Fruit fly (Drosophila melanogaster) whole organism, embryonic: ENCODE results near the gene CG9164.

Experiments used
- BEAF-32 ChIP-seq: fragments of 200-800 bp; sonication (Bioruptor generic); optimal IDR thresholded peaks from 3 replicates; lab custom pipeline; 2017; ENCODE audit warnings: missing biosample characterization, missing genetic modification characterization, mild to moderate bottlenecking, moderate library complexity, missing genetic modification reagents
- CG10979 ChIP-seq: fragments of 200-800 bp; sonication (Bioruptor generic); optimal IDR thresholded peaks from 2 replicates; lab custom pipeline; 2018; ENCODE audit warnings: missing biosample characterization, mild to moderate bottlenecking, missing genetic modification characterization, moderate library complexity
- CG13287 ChIP-seq: fragments of 200-800 bp; sonication (Bioruptor generic); IDR thresholded peaks from 2 replicates; pipeline ENCODE4 v1.3.6; 2022; ENCODE audit warnings: missing biosample characterization, missing genetic modification characterization; ENCODE audit not compliant: partially characterized antibody
- CG13624 ChIP-seq: fragments of 200-800 bp; sonication (Bioruptor generic); optimal IDR thresholded peaks from 2 replicates; lab custom pipeline; 2016; ENCODE audit warnings: missing biosample characterization, missing genetic modification characterization
- CG15479 ChIP-seq: fragments of 200-800 bp; sonication (Bioruptor generic); optimal IDR thresholded peaks from 3 replicates; lab custom pipeline; 2019; ENCODE audit warnings: missing biosample characterization, mild to moderate bottlenecking, missing genetic modification characterization, moderate library complexity
- CG1602 ChIP-seq: fragments of 200-800 bp; sonication (Bioruptor generic); optimal IDR thresholded peaks from 3 replicates; lab custom pipeline; 2016; ENCODE audit warnings: missing biosample characterization, missing genetic modification characterization
- CG16813 ChIP-seq: fragments of 200-800 bp; sonication (Bioruptor generic); IDR thresholded peaks from 3 replicates; pipeline ENCODE4 v1.3.6; 2022; ENCODE audit warnings: missing biosample characterization, missing genetic modification characterization; ENCODE audit not compliant: partially characterized antibody
- CG17612 ChIP-seq: fragments of 200-800 bp; sonication (Bioruptor generic); IDR thresholded peaks from 2 replicates; pipeline ENCODE4 v1.3.6; 2022; ENCODE audit warnings: missing biosample characterization, missing genetic modification characterization
- CG2678 ChIP-seq: fragments of 200-800 bp; sonication (Bioruptor generic); optimal IDR thresholded peaks from 3 replicates; lab custom pipeline; 2019; ENCODE audit warnings: missing biosample characterization, mild to moderate bottlenecking, missing genetic modification characterization, moderate library complexity
- CG2889 ChIP-seq: fragments of 200-800 bp; sonication (Bioruptor generic); IDR thresholded peaks from 3 replicates; pipeline ENCODE4 v1.3.6; 2022; ENCODE audit warnings: missing biosample characterization, missing genetic modification characterization
- CG3847 ChIP-seq: fragments of 200-800 bp; sonication (Bioruptor generic); IDR thresholded peaks from 2 replicates; pipeline ENCODE4 v1.3.6; 2022; ENCODE audit warnings: missing biosample characterization, missing genetic modification characterization
- CG8290 ChIP-seq, 3 experiments: fragments of 200-800 bp; sonication (Bioruptor generic); optimal IDR thresholded peaks; 2 replicates each; lab custom pipeline; 2016 to 2019; ENCODE audit warnings: missing biosample characterization in 3 of 3, missing genetic modification characterization in 3 of 3, mild to moderate bottlenecking in 2 of 3, moderate library complexity in 1 of 3
- CG9797 ChIP-seq: fragments of 200-800 bp; sonication (Bioruptor generic); optimal IDR thresholded peaks from 3 replicates; lab custom pipeline; 2018; ENCODE audit warnings: missing biosample characterization, mild to moderate bottlenecking, missing genetic modification characterization
- Dll ChIP-seq: fragments of 200-800 bp; sonication (Bioruptor generic); IDR thresholded peaks from 4 replicates; pipeline ENCODE4 v1.3.6; 2022; ENCODE audit warnings: missing biosample characterization, missing genetic modification characterization; ENCODE audit not compliant: partially characterized antibody
- Jarid2 ChIP-seq: fragments of 200-800 bp; sonication (Bioruptor generic); optimal IDR thresholded peaks from 3 replicates; lab custom pipeline; 2017; ENCODE audit warnings: mild to moderate bottlenecking, missing biosample characterization, missing genetic modification reagents, missing genetic modification characterization
- Med ChIP-seq: fragments of 200-800 bp; sonication (Bioruptor generic); peaks from one replicate; lab custom pipeline; 2016; ENCODE audit warnings: missing biosample characterization, missing genetic modification characterization, mild to moderate bottlenecking, inconsistent platforms, moderate library complexity
- Nf-YB ChIP-seq: fragments of 200-800 bp; sonication (Bioruptor generic); optimal IDR thresholded peaks from 3 replicates; lab custom pipeline; 2019; ENCODE audit warnings: missing biosample characterization, mild to moderate bottlenecking, missing genetic modification characterization, moderate library complexity
- Opbp ChIP-seq: fragments of 200-800 bp; sonication (Bioruptor generic); IDR thresholded peaks from 3 replicates; pipeline ENCODE4 v1.3.6; 2022; ENCODE audit warnings: missing biosample characterization, missing genetic modification characterization; ENCODE audit not compliant: partially characterized antibody
- Scr ChIP-seq: fragments of 200-800 bp; sonication (Bioruptor generic); IDR thresholded peaks from 2 replicates; pipeline ENCODE4 v1.3.6; 2022; ENCODE audit warnings: missing biosample characterization, missing genetic modification characterization; ENCODE audit not compliant: partially characterized antibody
- Sry-δ ChIP-seq: fragments of 200-800 bp; sonication (Bioruptor generic); optimal IDR thresholded peaks from 2 replicates; lab custom pipeline; 2016; ENCODE audit warnings: missing biosample characterization, missing genetic modification characterization
- Vsx1 ChIP-seq: fragments of 200-800 bp; sonication (Bioruptor generic); optimal IDR thresholded peaks from 2 replicates; lab custom pipeline; 2017; ENCODE audit warnings: missing biosample characterization, mild to moderate bottlenecking, missing genetic modification characterization, missing genetic modification reagents
- amos ChIP-seq: fragments of 200-800 bp; sonication (Bioruptor generic); IDR thresholded peaks from 2 replicates; pipeline ENCODE4 v1.3.6; 2022; ENCODE audit warnings: missing biosample characterization, missing genetic modification characterization; ENCODE audit not compliant: partially characterized antibody
- bsh ChIP-seq, 2 experiments: fragments of 200-800 bp; sonication (Bioruptor generic); optimal IDR thresholded peaks; 2 replicates each; lab custom pipeline; 2017 to 2018; ENCODE audit warnings: mild to moderate bottlenecking in 2 of 2, missing biosample characterization in 2 of 2, missing genetic modification characterization in 2 of 2, moderate library complexity in 1 of 2
- cg ChIP-seq: fragments of 200-800 bp; sonication (Bioruptor generic); optimal IDR thresholded peaks from 3 replicates; lab custom pipeline; 2019; ENCODE audit warnings: missing biosample characterization, mild to moderate bottlenecking, missing genetic modification characterization, moderate library complexity
- dpn ChIP-seq, 2 experiments: fragments of 200-800 bp; sonication (Bioruptor generic); optimal IDR thresholded peaks; 3 replicates each; lab custom pipeline; 2016; ENCODE audit warnings: missing biosample characterization in 2 of 2, missing genetic modification characterization in 2 of 2
- grau ChIP-seq: fragments of 200-800 bp; optimal IDR thresholded peaks from 3 replicates; lab custom pipeline; 2019; ENCODE audit warnings: missing biosample characterization, mild to moderate bottlenecking, missing genetic modification characterization, moderate library complexity
- hth ChIP-seq: fragments of >200 bp; optimal IDR thresholded peaks from 2 replicates; lab custom pipeline; 2017; ENCODE audit warnings: inconsistent platforms
- knrl ChIP-seq: fragments of 200-800 bp; sonication (Bioruptor generic); IDR thresholded peaks from 3 replicates; pipeline ENCODE4 v1.3.6; 2022; ENCODE audit warnings: missing biosample characterization, missing genetic modification characterization; ENCODE audit not compliant: partially characterized antibody
- lmd ChIP-seq: fragments of 200-800 bp; sonication (Bioruptor generic); IDR thresholded peaks from 2 replicates; pipeline ENCODE4 v1.3.6; 2022; ENCODE audit warnings: missing biosample characterization, missing genetic modification characterization
- nerfin-2 ChIP-seq: fragments of 200-800 bp; sonication (Bioruptor generic); IDR thresholded peaks from 2 replicates; pipeline ENCODE4 v1.3.6; 2022; ENCODE audit warnings: missing biosample characterization, missing genetic modification characterization; ENCODE audit not compliant: partially characterized antibody
- pzg ChIP-seq: fragments of 200-800 bp; sonication (Bioruptor generic); optimal IDR thresholded peaks from 3 replicates; lab custom pipeline; 2018; ENCODE audit warnings: missing biosample characterization, mild to moderate bottlenecking, missing genetic modification characterization, moderate library complexity
- tx ChIP-seq: fragments of 200-800 bp; sonication (Bioruptor generic); optimal IDR thresholded peaks from 2 replicates; lab custom pipeline; 2016; ENCODE audit warnings: missing biosample characterization, missing genetic modification characterization
- unc-4 ChIP-seq: fragments of 200-800 bp; sonication (Bioruptor generic); IDR thresholded peaks from 2 replicates; pipeline ENCODE4 v1.3.6; 2022; ENCODE audit warnings: missing biosample characterization, missing genetic modification characterization; ENCODE audit not compliant: partially characterized antibody
- vnd ChIP-seq: fragments of 200-800 bp; sonication (Bioruptor generic); IDR thresholded peaks from 3 replicates; pipeline ENCODE4 v1.3.6; 2022; ENCODE audit warnings: missing biosample characterization, missing genetic modification characterization; ENCODE audit not compliant: partially characterized antibody
- z ChIP-seq: fragments of 200-800 bp; sonication (Bioruptor generic); IDR thresholded peaks from 3 replicates; pipeline ENCODE4 v1.3.6; 2022; ENCODE audit warnings: missing biosample characterization, missing genetic modification characterization
- zf30C ChIP-seq: fragments of 200-800 bp; sonication (Bioruptor generic); optimal IDR thresholded peaks from 3 replicates; lab custom pipeline; 2018; ENCODE audit warnings: missing biosample characterization, mild to moderate bottlenecking, missing genetic modification characterization

The CG9164 gene

dm6 chrX:15406811-15407210 is 21.6 kb upstream of the CG9164 start (continued):
- TF ChIP-seq bsh (GFP tag; optimal IDR thresholded peaks at IDR 0.05; lab: Kevin White, UChicago): peak in 1 of 2 experiments; percentile 3
- TF ChIP-seq cg (GFP tag; lab: Kevin White, UChicago): no peak
- TF ChIP-seq CG15479 (GFP tag; lab: Kevin White, UChicago): no peak
- TF ChIP-seq zf30C (GFP tag; lab: Kevin White, UChicago): no peak
- peak; percentile 86 for TF ChIP-seq z
- TF ChIP-seq pzg (GFP tag; lab: Kevin White, UChicago): no peak
- TF ChIP-seq CG3847: 0 out of 2 replicates have a peak, but pooled peaks have one; percentile 10
- no peak for TF ChIP-seq Vsx1
- TF ChIP-seq Sry-δ (GFP tag; lab: Kevin White, UChicago): no peak
- peak; percentile 3 for TF ChIP-seq CG2678 (tag; lab: Kevin White, UChicago)
- TF ChIP-seq Med (GFP tag; lab: Kevin White, UChicago): peak; percentile 68
- TF ChIP-seq lmd (GFP tag; lab: Robert Waterston, UW): 0 out of 2 replicates have a peak, but pooled peaks have one; percentile 12
- TF ChIP-seq CG2889 (GFP tag; lab: Robert Waterston, UW): 0 out of 3 replicates have a peak, but pooled peaks have one; percentile 20
- TF ChIP-seq CG1602 (GFP tag; lab: Kevin White, UChicago): no peak
- TF ChIP-seq grau: peak; percentile 71

- TF ChIP-seq tx (GFP tag; lab: Kevin White, UChicago) (no peak), CG17612 (GFP tag; lab: Robert Waterston, UW) (peak; percentile 86), CG8290 (GFP tag; optimal IDR thresholded peaks at IDR 0.05; lab: Kevin White, UChicago) (peak; percentile 92), CG8290 (tag; optimal IDR thresholded peaks at IDR 0.05; lab: Kevin White, UChicago) (peak in 1 of 2 experiments; percentile 24), CG9797 (GFP tag; lab: Kevin White, UChicago) (no peak), dpn (GFP tag; optimal IDR thresholded peaks at IDR 0.05; lab: Kevin White, UChicago) (no peak), Opbp (no peak), hth (lab: Kevin White, UChicago) (no peak)
These were observed 16.6 kb upstream of the CG9164 start for dm6 chrX:15401861-15402260.

- no peak for TF ChIP-seq Jarid2 (GFP tag; lab: Kevin White, UChicago)
- TF ChIP-seq amos (GFP tag; lab: Robert Waterston, UW): peak; percentile 21; the same call in 1 of the 2 replicates
- TF ChIP-seq Dll: peak; percentile 55; the same call in 3 of the 4 replicates
- no peak for TF ChIP-seq nerfin-2 (GFP tag; lab: Robert Waterston, UW)
- TF ChIP-seq CG13287 (GFP tag; lab: Robert Waterston, UW): 0 out of 2 replicates have a peak, but pooled peaks have one; percentile 22
- peak; percentile 39; the same call in 2 of the 3 replicates for TF ChIP-seq knrl
- TF ChIP-seq CG16813: peak; percentile 53; the same call in 2 of the 3 replicates
- no peak for TF ChIP-seq CG13624
- TF ChIP-seq vnd (GFP tag; lab: Robert Waterston, UW): 0 out of 3 replicates have a peak, but pooled peaks have one; percentile 17
- peak; percentile 35; the same call in 1 of the 2 replicates for TF ChIP-seq unc-4
- TF ChIP-seq Scr (GFP tag; lab: Robert Waterston, UW): peak; percentile 50; the same call in 1 of the 2 replicates
- no peak for TF ChIP-seq CG10979
- TF ChIP-seq BEAF-32: peak; percentile 29
- TF ChIP-seq Nf-YB (GFP tag; lab: Kevin White, UChicago): no peak
- TF ChIP-seq, all 482 proteins: peak for 9
These were observed 2.1 kb upstream of the CG9164 start for dm6 chrX:15387344-15387743.
